Fruit fly (Drosophila melanogaster) whole organism, embryonic: ENCODE results near the gene Cyp318a1.

Source experiments
- Aef1 ChIP-seq: fragments of 200-800 bp; sonication (Bioruptor generic); IDR thresholded peaks from 3 replicates; pipeline ENCODE4 v1.3.6; 2022; ENCODE audit warnings: missing biosample characterization, missing genetic modification characterization
- B-H1 ChIP-seq: fragments of 200-800 bp; sonication (Bioruptor generic); IDR thresholded peaks from 3 replicates; pipeline ENCODE4 v1.3.6; 2022; ENCODE audit warnings: missing biosample characterization, missing genetic modification characterization
- Blimp-1 ChIP-seq: fragments of 200-800 bp; sonication (Bioruptor generic); optimal IDR thresholded peaks from 3 replicates; lab custom pipeline; 2018; ENCODE audit warnings: missing biosample characterization, missing genetic modification characterization, mild to moderate bottlenecking, moderate library complexity, missing genetic modification reagents
- CG10979 ChIP-seq: fragments of 200-800 bp; sonication (Bioruptor generic); optimal IDR thresholded peaks from 2 replicates; lab custom pipeline; 2018; ENCODE audit warnings: missing biosample characterization, mild to moderate bottlenecking, missing genetic modification characterization, moderate library complexity
- CG12155 ChIP-seq: fragments of 200-800 bp; sonication (Bioruptor generic); optimal IDR thresholded peaks from 3 replicates; lab custom pipeline; 2016; ENCODE audit warnings: missing biosample characterization, missing genetic modification characterization
- CG12659 ChIP-seq: fragments of 200-800 bp; sonication (Bioruptor generic); optimal IDR thresholded peaks from 3 replicates; lab custom pipeline; 2017; ENCODE audit warnings: mild to moderate bottlenecking, missing biosample characterization, missing genetic modification reagents, missing genetic modification characterization
- CG12744 ChIP-seq: fragments of 200-800 bp; sonication (Bioruptor generic); optimal IDR thresholded peaks from 2 replicates; lab custom pipeline; 2016; ENCODE audit warnings: missing biosample characterization, missing genetic modification characterization
- CG13624 ChIP-seq: fragments of 200-800 bp; sonication (Bioruptor generic); optimal IDR thresholded peaks from 2 replicates; lab custom pipeline; 2016; ENCODE audit warnings: missing biosample characterization, missing genetic modification characterization
- CG14860 ChIP-seq: fragments of 200-800 bp; sonication (Bioruptor generic); IDR thresholded peaks from 3 replicates; pipeline ENCODE4 v1.3.6; 2022; ENCODE audit warnings: missing biosample characterization, missing genetic modification characterization; ENCODE audit not compliant: partially characterized antibody
- CG14965 ChIP-seq: fragments of 200-800 bp; sonication (Bioruptor generic); optimal IDR thresholded peaks from 2 replicates; lab custom pipeline; 2016; ENCODE audit warnings: missing biosample characterization, missing genetic modification characterization, borderline replicate concordance
- CG1832 ChIP-seq: fragments of 200-800 bp; sonication (Bioruptor generic); optimal IDR thresholded peaks from 2 replicates; lab custom pipeline; 2017; ENCODE audit warnings: missing biosample characterization, mild to moderate bottlenecking, missing genetic modification characterization, inconsistent platforms
- CG2120 ChIP-seq: fragments of 200-800 bp; sonication (Bioruptor generic); optimal IDR thresholded peaks from 3 replicates; lab custom pipeline; 2016; ENCODE audit warnings: missing biosample characterization, missing genetic modification characterization
- CG31441 ChIP-seq: fragments of 200-800 bp; sonication (Bioruptor generic); IDR thresholded peaks from 2 replicates; pipeline ENCODE4 v1.3.6; 2022; ENCODE audit warnings: missing biosample characterization, missing genetic modification characterization
- CG33213 ChIP-seq: fragments of 200-800 bp; sonication (Bioruptor generic); optimal IDR thresholded peaks from 3 replicates; lab custom pipeline; 2016; ENCODE audit warnings: missing biosample characterization, missing genetic modification characterization
- CG4707 ChIP-seq: fragments of 200-800 bp; sonication (Bioruptor generic); optimal IDR thresholded peaks from 2 replicates; lab custom pipeline; 2018; ENCODE audit warnings: missing biosample characterization, mild to moderate bottlenecking, missing genetic modification characterization, moderate library complexity
- CG6254 ChIP-seq: fragments of 200-800 bp; sonication (Bioruptor generic); optimal IDR thresholded peaks from 3 replicates; lab custom pipeline; 2017; ENCODE audit warnings: mild to moderate bottlenecking, missing biosample characterization, missing genetic modification reagents, missing genetic modification characterization
- CG6272 ChIP-seq: fragments of 200-800 bp; sonication (Bioruptor generic); IDR thresholded peaks from 2 replicates; pipeline ENCODE4 v1.3.6; 2022; ENCODE audit warnings: missing biosample characterization, missing genetic modification characterization
- CoRest ChIP-seq: fragments of 200-800 bp; sonication (Bioruptor generic); optimal IDR thresholded peaks from 3 replicates; lab custom pipeline; 2018; ENCODE audit warnings: missing biosample characterization, mild to moderate bottlenecking, missing genetic modification characterization, moderate library complexity
- Dfd ChIP-seq, 2 experiments: fragments of >200 bp; optimal IDR thresholded peaks; 2 replicates each; lab custom pipeline; 2017; ENCODE audit warnings: missing biosample characterization in 2 of 2, missing genetic modification characterization in 2 of 2
- Dll ChIP-seq: fragments of 200-800 bp; sonication (Bioruptor generic); IDR thresholded peaks from 4 replicates; pipeline ENCODE4 v1.3.6; 2022; ENCODE audit warnings: missing biosample characterization, missing genetic modification characterization; ENCODE audit not compliant: partially characterized antibody
- Gug ChIP-seq: fragments of 200-800 bp; sonication (Bioruptor generic); IDR thresholded peaks from 4 replicates; pipeline ENCODE4 v1.3.6; 2022; ENCODE audit warnings: missing biosample characterization, missing genetic modification characterization
- Hmr ChIP-seq: fragments of 200-800 bp; sonication (Bioruptor generic); optimal IDR thresholded peaks from 3 replicates; lab custom pipeline; 2017; ENCODE audit warnings: mild to moderate bottlenecking, missing biosample characterization, missing genetic modification reagents, missing genetic modification characterization
- Hr51 ChIP-seq, 2 experiments: fragments of 200-800 bp; sonication (Bioruptor generic); optimal IDR thresholded peaks; 2 replicates in 1 of 2; 3 replicates in 1 of 2; lab custom pipeline; 2016 to 2018; ENCODE audit warnings: missing biosample characterization in 2 of 2, missing genetic modification characterization in 2 of 2, mild to moderate bottlenecking in 1 of 2, moderate library complexity in 1 of 2
- Lhr ChIP-seq: fragments of 200-800 bp; sonication (Bioruptor generic); optimal IDR thresholded peaks from 3 replicates; lab custom pipeline; 2017; ENCODE audit warnings: mild to moderate bottlenecking, missing biosample characterization, missing genetic modification reagents, missing genetic modification characterization
- MESR4 ChIP-seq: fragments of 200-800 bp; sonication (Bioruptor generic); optimal IDR thresholded peaks from 2 replicates; lab custom pipeline; 2018; ENCODE audit warnings: missing biosample characterization, mild to moderate bottlenecking, missing genetic modification characterization, moderate library complexity
- Mes4 ChIP-seq: fragments of 200-800 bp; sonication (Bioruptor generic); optimal IDR thresholded peaks from 2 replicates; lab custom pipeline; 2016; ENCODE audit warnings: missing biosample characterization, missing genetic modification characterization
- Nf-YA ChIP-seq: fragments of 200-800 bp; sonication (Bioruptor generic); IDR thresholded peaks from 2 replicates; pipeline ENCODE4 v1.3.6; 2022; ENCODE audit warnings: missing biosample characterization, missing genetic modification characterization
- Scr ChIP-seq: fragments of 200-800 bp; sonication (Bioruptor generic); IDR thresholded peaks from 2 replicates; pipeline ENCODE4 v1.3.6; 2022; ENCODE audit warnings: missing biosample characterization, missing genetic modification characterization; ENCODE audit not compliant: partially characterized antibody
- Xrp1 ChIP-seq: fragments of 200-800 bp; sonication (Bioruptor generic); IDR thresholded peaks from 2 replicates; pipeline ENCODE4 v1.3.6; 2022; ENCODE audit warnings: missing biosample characterization, missing genetic modification characterization
- ash1 ChIP-seq: fragments of 200-800 bp; sonication (Bioruptor generic); optimal IDR thresholded peaks from 2 replicates; lab custom pipeline; 2018; ENCODE audit warnings: missing biosample characterization, mild to moderate bottlenecking, missing genetic modification characterization
- bigmax ChIP-seq: fragments of 200-800 bp; sonication (Bioruptor generic); optimal IDR thresholded peaks from 2 replicates; lab custom pipeline; 2018; ENCODE audit warnings: missing biosample characterization, mild to moderate bottlenecking, missing genetic modification characterization
- bsh ChIP-seq, 2 experiments: fragments of 200-800 bp; sonication (Bioruptor generic); optimal IDR thresholded peaks; 2 replicates each; lab custom pipeline; 2017 to 2018; ENCODE audit warnings: mild to moderate bottlenecking in 2 of 2, missing biosample characterization in 2 of 2, missing genetic modification characterization in 2 of 2, moderate library complexity in 1 of 2
- croc ChIP-seq: fragments of 200-800 bp; sonication (Bioruptor generic); conservative IDR thresholded peaks from 3 replicates; pipeline ENCODE4 v1.3.6; 2022; ENCODE audit warnings: missing biosample characterization, missing genetic modification characterization
- danr ChIP-seq: fragments of 200-800 bp; sonication (Bioruptor generic); IDR thresholded peaks from 2 replicates; pipeline ENCODE4 v1.3.6; 2022; ENCODE audit warnings: missing biosample characterization, missing genetic modification characterization
- dmrt99B ChIP-seq: fragments of 200-800 bp; sonication (Bioruptor generic); optimal IDR thresholded peaks from 2 replicates; lab custom pipeline; 2018; ENCODE audit warnings: missing biosample characterization, mild to moderate bottlenecking, missing genetic modification characterization, moderate library complexity
- eyg ChIP-seq: fragments of 200-800 bp; sonication (Bioruptor generic); optimal IDR thresholded peaks from 3 replicates; lab custom pipeline; 2016; ENCODE audit warnings: missing biosample characterization, missing genetic modification characterization
- gcm2 ChIP-seq: fragments of 200-800 bp; sonication (Bioruptor generic); optimal IDR thresholded peaks from 2 replicates; lab custom pipeline; 2016; ENCODE audit warnings: missing biosample characterization, missing genetic modification characterization
- gfzf ChIP-seq: fragments of 200-800 bp; sonication (Bioruptor generic); optimal IDR thresholded peaks from 2 replicates; lab custom pipeline; 2016; ENCODE audit warnings: missing biosample characterization, mild to moderate bottlenecking, missing genetic modification characterization, moderate library complexity
- hth ChIP-seq: fragments of >200 bp; optimal IDR thresholded peaks from 2 replicates; lab custom pipeline; 2017; ENCODE audit warnings: inconsistent platforms
- ken ChIP-seq: fragments of 200-800 bp; sonication (Bioruptor generic); IDR thresholded peaks from 3 replicates; pipeline ENCODE4 v1.3.6; 2022; ENCODE audit warnings: missing biosample characterization, missing genetic modification characterization
- knrl ChIP-seq: fragments of 200-800 bp; sonication (Bioruptor generic); IDR thresholded peaks from 3 replicates; pipeline ENCODE4 v1.3.6; 2022; ENCODE audit warnings: missing biosample characterization, missing genetic modification characterization; ENCODE audit not compliant: partially characterized antibody
- lab ChIP-seq: fragments of 200-800 bp; sonication (Bioruptor generic); optimal IDR thresholded peaks from 3 replicates; lab custom pipeline; 2017; ENCODE audit warnings: missing biosample characterization, missing genetic modification characterization, mild to moderate bottlenecking, moderate library complexity, missing genetic modification reagents
- oc ChIP-seq: fragments of 200-800 bp; sonication (Bioruptor generic); optimal IDR thresholded peaks from 2 replicates; lab custom pipeline; 2018; ENCODE audit warnings: missing biosample characterization, mild to moderate bottlenecking, missing genetic modification characterization, moderate library complexity
- pfk ChIP-seq: fragments of 200-800 bp; sonication (Bioruptor generic); optimal IDR thresholded peaks from 2 replicates; lab custom pipeline; 2018; ENCODE audit warnings: missing biosample characterization, mild to moderate bottlenecking, missing genetic modification characterization, moderate library complexity
- sens-2 ChIP-seq: fragments of 200-800 bp; sonication (Bioruptor generic); IDR thresholded peaks from 2 replicates; pipeline ENCODE4 v1.3.6; 2022; ENCODE audit warnings: missing biosample characterization, missing genetic modification characterization
- seq ChIP-seq: fragments of 200-800 bp; sonication (Bioruptor generic); IDR thresholded peaks from 2 replicates; pipeline ENCODE4 v1.3.6; 2022; ENCODE audit warnings: missing biosample characterization, missing genetic modification characterization
- yki ChIP-seq: fragments of >200 bp; optimal IDR thresholded peaks from 3 replicates; lab custom pipeline; 2018
- z ChIP-seq: fragments of 200-800 bp; sonication (Bioruptor generic); IDR thresholded peaks from 3 replicates; pipeline ENCODE4 v1.3.6; 2022; ENCODE audit warnings: missing biosample characterization, missing genetic modification characterization

Cyp318a1 gene

dm6 chrX:12003437-12004394, 28.7 kb upstream of the Cyp318a1 start, which contains the start of gene fw (continued):
- TF ChIP-seq Hr51 (GFP tag; optimal IDR thresholded peaks at IDR 0.05; lab: Kevin White, UChicago) (no peak), MESR4 (GFP tag; lab: Kevin White, UChicago) (no peak), Gug (no peak), sens-2 (GFP tag; lab: Robert Waterston, UW) (no peak), dmrt99B (tag; lab: Kevin White, UChicago) (no peak), CG14965 (GFP tag; lab: Kevin White, UChicago) (no peak), CG4707 (GFP tag; lab: Kevin White, UChicago) (peak; percentile 92), gcm2 (GFP tag; lab: Kevin White, UChicago) (no peak), CG13624 (GFP tag; lab: Kevin White, UChicago) (no peak), danr (GFP tag; lab: Robert Waterston, UW) (no peak), CG14860 (no peak), pfk (GFP tag; lab: Kevin White, UChicago) (no peak), CG12155 (GFP tag; lab: Kevin White, UChicago) (no peak), CG1832 (GFP tag; lab: Kevin White, UChicago) (no peak), Dll (GFP tag; lab: Robert Waterston, UW) (0 out of 4 replicates have a peak, but pooled peaks have one; percentile 19), bsh (GFP tag; optimal IDR thresholded peaks at IDR 0.05; lab: Kevin White, UChicago) (peak in 1 of 2 experiments; percentile 67), seq (no peak), lab (peak; percentile 11), eyg (GFP tag; lab: Kevin White, UChicago) (no peak), CG6272 (0 out of 2 replicates have a peak, but pooled peaks have one; percentile 21), hth (lab: Kevin White, UChicago) (no peak), Blimp-1 (GFP tag; lab: Kevin White, UChicago) (peak; percentile 14), CG31441 (peak; percentile 57; the same call in 1 of the 2 replicates), Mes4 (GFP tag; lab: Kevin White, UChicago) (no peak), CG12659 (GFP tag; lab: Kevin White, UChicago) (no peak), Hmr (GFP tag; lab: Kevin White, UChicago) (no peak), ash1 (GFP tag; lab: Kevin White, UChicago) (no peak), Scr (GFP tag; lab: Robert Waterston, UW) (no peak), z (GFP tag; lab: Robert Waterston, UW) (no peak), yki (no peak), CG2120 (peak; percentile 35), CoRest (tag; lab: Kevin White, UChicago) (no peak), Lhr (GFP tag; lab: Kevin White, UChicago) (no peak), knrl (no peak), CG6254 (GFP tag; lab: Kevin White, UChicago) (no peak), croc (no peak), Xrp1 (peak; percentile 56; the same call in 1 of the 2 replicates), Nf-YA (GFP tag; lab: Robert Waterston, UW) (no peak), gfzf (no peak), CG10979 (tag; lab: Kevin White, UChicago) (peak; percentile 16), ken (GFP tag; lab: Robert Waterston, UW) (0 out of 3 replicates have a peak, but pooled peaks have one; percentile 31), B-H1 (GFP tag; lab: Robert Waterston, UW) (peak; percentile 15; the same call in 1 of the 3 replicates), Aef1 (GFP tag; lab: Robert Waterston, UW) (no peak), CG12744 (GFP tag; lab: Kevin White, UChicago) (peak; percentile 21), CG33213 (GFP tag; lab: Kevin White, UChicago) (peak; percentile 10), Dfd (GFP tag; optimal IDR thresholded peaks at IDR 0.05; lab: Kevin White, UChicago) (no peak), oc (tag; lab: Kevin White, UChicago) (no peak), bigmax (no peak)
